Worm (Caenorhabditis elegans) whole organism, L4 larva: Measurements from ENCODE around the gene frm-3.

Experiments
- F37D6.2 ChIP-seq: sonication (generic microtip); optimal IDR thresholded peaks from 2 replicates; lab custom pipeline; 2016; ENCODE audit warnings: mild to moderate bottlenecking, missing genetic modification characterization, missing compliant biosample characterization
- R02D3.7 ChIP-seq: fragments of 150-350 bp; sonication (generic microtip); optimal IDR thresholded peaks from 3 replicates; lab custom pipeline; 2014; ENCODE audit warnings: missing biosample characterization, missing genetic modification characterization
- aha-1 ChIP-seq: fragments of 150-350 bp; peaks from one replicate; lab custom pipeline; 2014; ENCODE audit warnings: missing biosample characterization, missing genetic modification characterization
- ama-1 ChIP-seq: fragments of 150-350 bp; optimal IDR thresholded peaks from 2 replicates; lab custom pipeline; 2014; ENCODE audit warnings: inconsistent platforms, mixed read lengths
- ces-1 ChIP-seq: fragments of 150-350 bp; sonication (generic microtip); optimal IDR thresholded peaks from 4 replicates; lab custom pipeline; 2014; ENCODE audit warnings: missing biosample characterization, missing genetic modification reagents, missing genetic modification characterization
- ctbp-1 ChIP-seq: fragments of 200-800 bp; sonication (Bioruptor generic); IDR thresholded peaks from 2 replicates; pipeline ENCODE4 v1.3.6; 2022; ENCODE audit warnings: missing genetic modification reagents, missing genetic modification characterization, missing compliant biosample characterization
- daf-12 ChIP-seq: fragments of 150-350 bp; optimal IDR thresholded peaks from 2 replicates; lab custom pipeline; 2014; ENCODE audit warnings: missing biosample characterization, missing genetic modification reagents, missing genetic modification characterization
- daf-16 ChIP-seq, 3 experiments: sonication (generic microtip); optimal IDR thresholded peaks; 2 replicates each; lab custom pipeline; 2016 to 2017; ENCODE audit warnings: missing genetic modification characterization in 3 of 3, missing genetic modification reagents in 3 of 3, mild to moderate bottlenecking in 2 of 3, missing compliant biosample characterization in 2 of 3, missing biosample characterization in 1 of 3, moderate library complexity in 1 of 3
- dmd-6 ChIP-seq: fragments of 200-800 bp; sonication (Bioruptor generic); IDR thresholded peaks from 2 replicates; pipeline ENCODE4 v1.3.6; 2022; ENCODE audit warnings: missing genetic modification reagents, missing genetic modification characterization, missing compliant biosample characterization
- dve-1 ChIP-seq: sonication (generic microtip); optimal IDR thresholded peaks from 2 replicates; lab custom pipeline; 2017; ENCODE audit warnings: antibody characterized with exemption, mild to moderate bottlenecking, missing genetic modification characterization, missing compliant biosample characterization; ENCODE audit not compliant: insufficient read depth
- fkh-10 ChIP-seq: fragments of 150-350 bp; optimal IDR thresholded peaks from 2 replicates; lab custom pipeline; 2014; ENCODE audit warnings: missing biosample characterization, missing genetic modification reagents, missing genetic modification characterization
- hlh-30 ChIP-seq: sonication (generic microtip); optimal IDR thresholded peaks from 2 replicates; lab custom pipeline; 2017; ENCODE audit warnings: antibody characterized with exemption, mild to moderate bottlenecking, missing genetic modification characterization, missing compliant biosample characterization; ENCODE audit not compliant: insufficient read depth
- hmg-1.1 ChIP-seq: fragments of 200-800 bp; sonication (Bioruptor generic); IDR thresholded peaks from 2 replicates; pipeline ENCODE4 v1.3.6; 2022; ENCODE audit warnings: missing genetic modification reagents, missing genetic modification characterization, missing compliant biosample characterization
- lin-29 ChIP-seq: fragments of 200-800 bp; sonication (Bioruptor generic); IDR thresholded peaks from 2 replicates; pipeline ENCODE4 v1.3.6; 2022; ENCODE audit warnings: missing genetic modification reagents, missing genetic modification characterization, missing compliant biosample characterization
- lin-38 ChIP-seq: fragments of 200-800 bp; sonication (Bioruptor generic); IDR thresholded peaks from 2 replicates; pipeline ENCODE4 v1.3.6; 2022; ENCODE audit warnings: missing genetic modification reagents, missing genetic modification characterization, missing compliant biosample characterization
- lsy-2 ChIP-seq, 2 experiments: fragments of 150-350 bp in 1 of 2; sonication (generic microtip) in 1 of 2; optimal IDR thresholded peaks; 2 replicates each; lab custom pipeline; 2014 to 2017; ENCODE audit warnings: missing biosample characterization in 2 of 2, missing genetic modification characterization in 2 of 2
- madf-5 ChIP-seq, 2 experiments: fragments of 200-800 bp; sonication (Bioruptor generic); IDR thresholded peaks; 2 replicates each; pipeline ENCODE4 v1.3.6; 2022; ENCODE audit warnings: missing compliant biosample characterization in 2 of 2, missing genetic modification characterization in 2 of 2
- mdl-1 ChIP-seq, 2 experiments: fragments of 150-350 bp in 1 of 2; sonication (generic microtip) in 1 of 2; optimal IDR thresholded peaks; 2 replicates each; lab custom pipeline; 2014 to 2017; ENCODE audit warnings: missing biosample characterization in 2 of 2, missing genetic modification characterization in 2 of 2
- mes-2 ChIP-seq: sonication (generic microtip); optimal IDR thresholded peaks from 2 replicates; lab custom pipeline; 2016; ENCODE audit warnings: missing genotype, mild to moderate bottlenecking, missing genetic modification characterization, missing compliant biosample characterization; ENCODE audit not compliant: poor library complexity, severe bottlenecking
- nhr-11 ChIP-seq: fragments of 150-350 bp; optimal IDR thresholded peaks from 2 replicates; lab custom pipeline; 2014; ENCODE audit warnings: missing biosample characterization, missing genetic modification characterization
- nhr-237 ChIP-seq: sonication (generic microtip); optimal IDR thresholded peaks from 2 replicates; lab custom pipeline; 2017; ENCODE audit warnings: missing biosample characterization, missing genetic modification characterization
- nhr-42 ChIP-seq: fragments of 200-800 bp; sonication (Bioruptor generic); IDR thresholded peaks from 2 replicates; pipeline ENCODE4 v1.3.6; 2022; ENCODE audit warnings: missing genetic modification characterization, missing compliant biosample characterization
- nhr-6 ChIP-seq: fragments of 150-350 bp; optimal IDR thresholded peaks from 2 replicates; lab custom pipeline; 2014; ENCODE audit warnings: missing biosample characterization, missing genetic modification characterization
- nhr-77 ChIP-seq: fragments of 150-350 bp; optimal IDR thresholded peaks from 2 replicates; lab custom pipeline; 2014; ENCODE audit warnings: missing biosample characterization, missing genetic modification characterization
- pha-4 ChIP-seq, 2 experiments: fragments of 150-350 bp in 1 of 2; fragments of 200-800 bp in 1 of 2; sonication (Bioruptor generic) in 1 of 2; IDR thresholded peaks in 1 of 2; optimal IDR thresholded peaks in 1 of 2; 2 replicates each; pipeline versions ENCODE4 v1.3.6 to Lab custom; 2014 to 2022; ENCODE audit warnings: missing genetic modification characterization in 2 of 2, missing genetic modification reagents in 2 of 2, missing biosample characterization in 1 of 2, missing compliant biosample characterization in 1 of 2
- pqm-1 ChIP-seq: sonication (generic microtip); optimal IDR thresholded peaks from 2 replicates; lab custom pipeline; 2017; ENCODE audit warnings: missing biosample characterization, missing genetic modification characterization
- rbr-2 ChIP-seq: sonication (generic microtip); optimal IDR thresholded peaks from 2 replicates; lab custom pipeline; 2016; ENCODE audit warnings: missing genotype, missing genetic modification characterization, missing compliant biosample characterization
- sdz-12 ChIP-seq: fragments of 200-800 bp; sonication (Bioruptor generic); optimal IDR thresholded peaks from 2 replicates; lab custom pipeline; 2018; ENCODE audit warnings: mild to moderate bottlenecking, missing genetic modification characterization, missing compliant biosample characterization
- set-16 ChIP-seq: fragments of 200-800 bp; sonication (Bioruptor generic); IDR thresholded peaks from 2 replicates; pipeline ENCODE4 v1.3.6; 2022; ENCODE audit warnings: missing genetic modification reagents, missing genetic modification characterization, missing compliant biosample characterization
- skn-1 ChIP-seq: fragments of 150-350 bp; optimal IDR thresholded peaks from 2 replicates; lab custom pipeline; 2014; ENCODE audit warnings: missing biosample characterization, missing genetic modification characterization
- snpc-4 ChIP-seq: fragments of 150-350 bp; optimal IDR thresholded peaks from 2 replicates; lab custom pipeline; 2014; ENCODE audit warnings: missing biosample characterization, missing genetic modification characterization
- spr-3 ChIP-seq: fragments of 200-800 bp; sonication (Bioruptor generic); optimal IDR thresholded peaks from 2 replicates; lab custom pipeline; 2018; ENCODE audit warnings: mild to moderate bottlenecking, missing genetic modification characterization, missing compliant biosample characterization
- unc-130 ChIP-seq: sonication (generic microtip); optimal IDR thresholded peaks from 2 replicates; lab custom pipeline; 2016; ENCODE audit warnings: missing genetic modification reagents, missing genetic modification characterization, missing compliant biosample characterization
- unc-62 ChIP-seq, 3 experiments: fragments of 150-350 bp in 1 of 3; sonication (generic microtip); optimal IDR thresholded peaks in 2 of 3; peaks in 1 of 3; 1 replicate in 1 of 3; 2 replicates in 2 of 3; lab custom pipeline; 2014 to 2017; ENCODE audit warnings: missing biosample characterization in 3 of 3, missing genetic modification characterization in 3 of 3, missing genetic modification reagents in 3 of 3, missing genotype in 1 of 3
- ztf-7 ChIP-seq: fragments of 150-350 bp; optimal IDR thresholded peaks from 2 replicates; lab custom pipeline; 2014; ENCODE audit warnings: missing biosample characterization, missing genetic modification characterization

The frm-3 gene

ce11 chrX:11552879-11553278 is 19.4 kb upstream of the frm-3 start:
- TF ChIP-seq nhr-11 (tag; lab: Kevin White, UChicago) (no peak), aha-1 (peak; percentile 35), unc-62 (GFP tag; optimal IDR thresholded peaks at IDR 0.05 in 1 of 2; lab: Kevin White, UChicago) (peak in 1 of 2 experiments; percentile 65), unc-62 (tag; optimal IDR thresholded peaks at IDR 0.05; lab: Kevin White, UChicago) (no peak), skn-1 (tag; lab: Kevin White, UChicago) (no peak), ztf-7 (tag; lab: Kevin White, UChicago) (no peak), nhr-237 (tag; lab: Kevin White, UChicago) (no peak), fkh-10 (peak; percentile 15), unc-130 (GFP tag; lab: Kevin White, UChicago) (no peak), lsy-2 (tag; optimal IDR thresholded peaks at IDR 0.05; lab: Kevin White, UChicago) (peak in 1 of 2 experiments; percentile 6)

ce11 chrX:11554522-11554921 is 17.8 kb upstream of the frm-3 start:
- TF ChIP-seq F37D6.2 (tag; lab: Kevin White, UChicago) (no peak), fkh-10 (peak; percentile 4), unc-62 (GFP tag; optimal IDR thresholded peaks at IDR 0.05 in 1 of 2; lab: Kevin White, UChicago) (peak in 1 of 2 experiments; percentile 14), unc-62 (tag; optimal IDR thresholded peaks at IDR 0.05; lab: Kevin White, UChicago) (no peak), rbr-2 (tag; lab: Kevin White, UChicago) (no peak), mes-2 (tag; lab: Kevin White, UChicago) (peak; percentile 25), dve-1 (tag; lab: Kevin White, UChicago) (peak; percentile 14), ces-1 (GFP tag; lab: Kevin White, UChicago) (no peak), dmd-6 (GFP tag; lab: Robert Waterston, UW) (peak; percentile 62)

ce11 chrX:11555046-11555445 is 17.3 kb upstream of the frm-3 start:
- TF ChIP-seq ama-1 (lab: Kevin White, UChicago) (no peak), mdl-1 (tag; optimal IDR thresholded peaks at IDR 0.05; lab: Kevin White, UChicago) (no peak), pqm-1 (tag; lab: Kevin White, UChicago) (peak; percentile 78), ctbp-1 (GFP tag; lab: Robert Waterston, UW) (no peak), R02D3.7 (tag; lab: Kevin White, UChicago) (no peak), nhr-6 (tag; lab: Kevin White, UChicago) (no peak), pha-4 (GFP tag; IDR thresholded peaks at IDR 0.05; lab: Robert Waterston, UW) (no peak), pha-4 (tag; optimal IDR thresholded peaks at IDR 0.05; lab: Kevin White, UChicago) (no peak), daf-16 (GFP tag; optimal IDR thresholded peaks at IDR 0.05; lab: Kevin White, UChicago) (no peak), daf-16 (tag; optimal IDR thresholded peaks at IDR 0.05; lab: Kevin White, UChicago) (peak; percentile 43), hmg-1.1 (no peak), aha-1 (peak; percentile 78), hlh-30 (no peak), set-16 (no peak), daf-12 (tag; lab: Kevin White, UChicago) (no peak), madf-5 (GFP tag; IDR thresholded peaks at IDR 0.05; lab: Robert Waterston, UW) (no peak), nhr-77 (tag; lab: Kevin White, UChicago) (no peak), nhr-42 (no peak), lin-38 (no peak), sdz-12 (no peak), snpc-4 (tag; lab: Kevin White, UChicago) (no peak), spr-3 (GFP tag; lab: Kevin White, UChicago) (no peak), lin-29 (no peak)
- TF ChIP-seq, all 104 proteins: peak for 3
